Fruit fly (Drosophila melanogaster) whole organism, pupa: ENCODE data around the gene Gr22e.

ENCODE experiments used
- CG12605 ChIP-seq: fragments of 200-800 bp; sonication (Bioruptor generic); IDR thresholded peaks from 2 replicates; pipeline ENCODE4 v1.3.6; 2022; ENCODE audit warnings: missing biosample characterization, missing genetic modification characterization
- CG15710 ChIP-seq: fragments of 200-800 bp; sonication (Bioruptor generic); optimal IDR thresholded peaks from 2 replicates; lab custom pipeline; 2018; ENCODE audit warnings: missing biosample characterization, mild to moderate bottlenecking, missing genetic modification characterization, moderate library complexity
- CG17806 ChIP-seq: fragments of 200-800 bp; sonication (Bioruptor generic); optimal IDR thresholded peaks from 2 replicates; lab custom pipeline; 2018; ENCODE audit warnings: missing biosample characterization, mild to moderate bottlenecking, missing genetic modification characterization, moderate library complexity
- CG32121 ChIP-seq: fragments of 200-800 bp; sonication (Bioruptor generic); IDR thresholded peaks from 2 replicates; pipeline ENCODE4 v1.3.6; 2022; ENCODE audit warnings: missing biosample characterization, missing genetic modification characterization
- CG34367 ChIP-seq: fragments of 200-800 bp; sonication (Bioruptor generic); optimal IDR thresholded peaks from 2 replicates; lab custom pipeline; 2018; ENCODE audit warnings: missing biosample characterization, mild to moderate bottlenecking, missing genetic modification characterization
- CG8301 ChIP-seq: fragments of 200-800 bp; sonication (Bioruptor generic); optimal IDR thresholded peaks from 2 replicates; lab custom pipeline; 2018; ENCODE audit warnings: missing biosample characterization, mild to moderate bottlenecking, missing genetic modification characterization
- D1 ChIP-seq: fragments of 200-800 bp; sonication (Bioruptor generic); optimal IDR thresholded peaks from 2 replicates; lab custom pipeline; 2018; ENCODE audit warnings: missing biosample characterization, mild to moderate bottlenecking, missing genetic modification characterization, moderate library complexity
- EcR ChIP-seq: fragments of 200-800 bp; sonication (Bioruptor generic); optimal IDR thresholded peaks from 3 replicates; lab custom pipeline; 2019; ENCODE audit warnings: missing biosample characterization, missing genetic modification characterization, mild to moderate bottlenecking, moderate library complexity, missing genetic modification reagents
- Pif1A ChIP-seq: fragments of 200-800 bp; sonication (Bioruptor generic); optimal IDR thresholded peaks from 3 replicates; lab custom pipeline; 2016; ENCODE audit warnings: missing biosample characterization, missing genetic modification characterization
- fd96Ca ChIP-seq: fragments of 200-800 bp; sonication (Bioruptor generic); IDR thresholded peaks from 3 replicates; pipeline ENCODE4 v1.3.6; 2022; ENCODE audit warnings: missing biosample characterization, missing genetic modification characterization

DNA sequence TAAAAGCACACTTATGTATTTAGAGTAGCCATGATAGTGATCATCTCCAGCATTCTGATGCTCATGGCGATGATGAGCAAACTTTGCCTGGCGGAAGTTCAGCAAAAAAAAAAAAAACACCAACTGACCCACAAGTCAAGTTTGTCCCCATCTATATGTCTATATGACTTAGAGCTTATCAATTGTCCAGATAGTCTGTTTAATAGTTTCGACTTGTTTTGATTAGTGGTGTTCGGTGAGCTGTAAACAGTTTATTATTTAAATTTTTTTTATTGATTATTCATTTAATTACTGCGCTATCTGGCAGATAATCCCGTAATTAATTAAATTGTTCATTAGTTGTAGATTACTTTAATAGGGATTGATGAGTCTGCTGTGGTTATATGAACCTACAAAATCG, 40.1 kb upstream of the Gr22e start:
- TF ChIP-seq CG17806 (tag; lab: Kevin White, UChicago): no peak
- TF ChIP-seq CG12605 (GFP tag; lab: Robert Waterston, UW): no peak
- no peak for TF ChIP-seq EcR (GFP tag; lab: Kevin White, UChicago)
- TF ChIP-seq CG8301 (tag; lab: Kevin White, UChicago): no peak
- TF ChIP-seq fd96Ca (GFP tag; lab: Robert Waterston, UW): no peak
- TF ChIP-seq CG32121: no peak
- no peak for TF ChIP-seq D1 (tag; lab: Kevin White, UChicago)
- no peak for TF ChIP-seq CG34367 (tag; lab: Kevin White, UChicago)
- TF ChIP-seq Pif1A (GFP tag; lab: Kevin White, UChicago): no peak
- TF ChIP-seq CG15710 (tag; lab: Kevin White, UChicago): no peak
